Worm (Caenorhabditis elegans): ENCODE results near the gene F53F4.12.

The F53F4.12 gene

DNA sequence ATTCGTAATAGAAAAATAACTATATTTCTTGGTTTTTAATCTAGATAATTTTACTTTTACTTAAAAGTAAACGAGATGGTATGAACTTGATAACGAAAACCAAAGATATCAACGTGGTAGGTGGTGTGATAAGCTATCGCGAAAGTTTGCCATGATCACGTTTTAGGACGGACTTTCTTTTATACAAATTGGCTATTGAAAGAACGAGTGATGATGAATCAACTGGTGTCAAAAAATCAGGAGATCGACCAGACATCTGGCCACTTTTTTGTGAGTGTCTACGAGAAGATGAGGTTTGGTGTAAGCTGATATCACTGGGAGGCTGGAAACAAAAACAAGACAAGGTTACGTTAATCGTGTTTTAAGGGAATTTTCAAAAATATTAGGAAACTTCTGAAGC, 33.4 kb downstream of the F53F4.12 start:
- TF ChIP-seq snpc-4 (tag; optimal IDR thresholded peaks at IDR 0.05) (no peak), nhr-237 (tag; optimal IDR thresholded peaks at IDR 0.05) (no peak), nhr-129 (tag; optimal IDR thresholded peaks at IDR 0.05) (no peak), mdl-1 (tag; optimal IDR thresholded peaks at IDR 0.05) (no peak), nhr-6 (tag; optimal IDR thresholded peaks at IDR 0.05) (no peak), fos-1 (tag; optimal IDR thresholded peaks at IDR 0.05) (peak; percentile 48), ceh-16 (tag; optimal IDR thresholded peaks at IDR 0.05) (no peak), F13H6.1 (tag; optimal IDR thresholded peaks at IDR 0.05) (no peak), sma-9 (GFP tag; optimal IDR thresholded peaks at IDR 0.05) (peak; percentile 82), sma-9 (tag; optimal IDR thresholded peaks at IDR 0.05) (no peak), blmp-1 (tag; optimal IDR thresholded peaks at IDR 0.05; ENCODE audit: insufficient read depth) (peak; percentile 87), crh-2 (tag; optimal IDR thresholded peaks at IDR 0.05) (peak; percentile 45), C34F6.9 (tag; optimal IDR thresholded peaks at IDR 0.05) (no peak), elt-1 (tag; optimal IDR thresholded peaks at IDR 0.05) (no peak)

DNA sequence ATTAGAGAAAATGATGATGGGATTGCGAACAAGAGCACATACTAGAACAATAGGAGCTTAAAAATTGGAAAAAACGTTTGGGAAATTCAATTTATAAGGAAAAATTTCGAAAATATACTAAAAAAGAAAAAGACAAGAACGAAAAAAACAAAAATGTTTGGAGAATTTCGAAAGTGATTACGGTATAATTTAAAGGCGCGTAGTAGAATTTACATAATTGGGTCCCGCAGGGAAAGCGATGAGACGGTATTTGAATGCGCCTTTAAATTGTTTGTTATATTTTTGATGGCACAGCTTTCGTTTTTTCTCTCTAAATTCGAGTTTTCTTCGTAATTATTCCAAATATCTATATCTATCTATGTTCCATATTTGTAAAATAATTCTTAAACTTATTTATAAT, 34.3 kb downstream of the F53F4.12 start:
- TF ChIP-seq ceh-82 (tag; optimal IDR thresholded peaks at IDR 0.05) (no peak), sem-4 (tag; optimal IDR thresholded peaks at IDR 0.05) (no peak), F13H6.1 (tag; optimal IDR thresholded peaks at IDR 0.05) (no peak), mdl-1 (tag; optimal IDR thresholded peaks at IDR 0.05) (no peak), nhr-11 (tag; optimal IDR thresholded peaks at IDR 0.05) (no peak), lin-11 (tag; optimal IDR thresholded peaks at IDR 0.05) (no peak), elt-3 (tag; optimal IDR thresholded peaks at IDR 0.05) (no peak), dmd-4 (tag; optimal IDR thresholded peaks at IDR 0.05) (no peak), alr-1 (tag; optimal IDR thresholded peaks at IDR 0.05) (no peak), nhr-23 (tag; optimal IDR thresholded peaks at IDR 0.05) (no peak), peb-1 (tag; optimal IDR thresholded peaks at IDR 0.05) (no peak)

DNA sequence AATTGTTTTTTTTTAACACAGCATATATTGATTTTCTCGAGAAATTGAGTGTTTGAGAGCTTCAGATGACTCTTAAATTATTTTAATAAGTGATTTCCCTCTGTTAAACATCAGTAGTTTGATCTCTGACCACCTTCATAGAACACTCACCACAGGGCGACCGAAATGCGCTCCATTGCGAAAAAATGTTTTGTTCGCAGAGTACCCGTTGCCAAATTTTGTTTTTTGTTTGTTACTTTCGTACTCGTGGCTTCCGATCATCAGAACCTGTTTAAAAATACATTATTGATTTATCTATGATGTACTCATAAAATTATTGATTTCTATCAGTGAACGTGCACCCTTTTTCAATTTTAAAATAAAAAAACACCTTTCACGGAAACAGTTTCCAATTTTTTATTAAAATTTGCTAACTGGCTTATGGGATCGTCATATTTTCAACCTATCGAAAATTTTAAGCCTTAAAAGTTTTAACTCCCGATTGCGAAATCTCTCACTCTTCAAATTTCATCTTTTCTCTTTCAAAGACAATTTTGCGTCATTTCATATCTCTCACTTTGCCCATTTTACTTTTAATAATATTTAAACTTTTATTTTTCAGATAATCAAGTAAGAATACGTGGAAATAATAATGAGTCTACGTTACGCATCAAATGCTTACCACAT, 34.9 kb downstream of the F53F4.12 start, which contains the start of gene letm-1:
Gene letm-1 (plus strand): TSS at position 598 of the 666 bp plus-strand sequence.
- TF ChIP-seq crh-2 (tag; optimal IDR thresholded peaks at IDR 0.05) (peak; percentile 58), C34F6.9 (tag; optimal IDR thresholded peaks at IDR 0.05) (peak; percentile 24), peb-1 (tag; optimal IDR thresholded peaks at IDR 0.05) (no peak), fos-1 (tag; optimal IDR thresholded peaks at IDR 0.05) (peak; percentile 32), nhr-129 (tag; optimal IDR thresholded peaks at IDR 0.05) (peak; percentile 9), nhr-11 (tag; optimal IDR thresholded peaks at IDR 0.05) (no peak), nhr-6 (tag; optimal IDR thresholded peaks at IDR 0.05) (no peak), mbf-1 (tag; optimal IDR thresholded peaks at IDR 0.05) (no peak), lsy-2 (tag; optimal IDR thresholded peaks at IDR 0.05) (peak in 1 of 2 experiments; percentile 21), mab-5 (tag; optimal IDR thresholded peaks at IDR 0.05) (no peak), Y55F3AM.14 (GFP tag; optimal IDR thresholded peaks at IDR 0.05) (no peak)

DNA sequence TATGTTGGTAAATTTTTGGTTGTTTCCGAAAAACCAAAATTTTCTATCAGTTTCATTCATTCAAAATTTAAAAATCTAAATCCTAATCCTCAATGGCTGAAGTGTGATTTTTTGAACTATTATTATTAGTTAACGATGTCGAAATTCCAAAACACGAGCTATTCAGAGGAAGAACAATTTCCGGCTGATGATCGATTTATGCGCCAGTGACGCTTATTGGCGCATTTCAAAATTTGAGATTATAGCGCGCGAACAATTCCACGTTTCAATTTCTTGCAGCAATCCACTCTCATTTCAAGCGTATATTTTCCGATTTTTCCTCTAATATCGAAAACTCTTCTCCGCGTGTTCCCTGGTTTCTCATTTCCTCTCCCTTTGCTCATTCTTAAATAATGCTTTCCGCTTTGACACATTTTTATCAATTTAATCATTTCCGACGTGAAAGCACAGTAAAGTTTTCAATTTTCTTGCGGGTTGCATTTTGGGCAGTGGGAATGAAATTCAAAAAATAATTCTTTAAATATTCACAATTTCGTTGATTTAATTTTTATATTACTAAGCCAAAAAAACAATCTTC, 38.6 kb downstream of the F53F4.12 start:
- TF ChIP-seq dmd-4 (tag; optimal IDR thresholded peaks at IDR 0.05) (no peak), C34F6.9 (tag; optimal IDR thresholded peaks at IDR 0.05) (peak; percentile 26), fos-1 (tag; optimal IDR thresholded peaks at IDR 0.05) (peak; percentile 36), lsy-2 (tag; optimal IDR thresholded peaks at IDR 0.05) (peak in 1 of 2 experiments; percentile 48), sma-3 (GFP tag; optimal IDR thresholded peaks at IDR 0.05) (peak; percentile 22), ama-1 (optimal IDR thresholded peaks at IDR 0.05) (peak; percentile 27), nhr-129 (tag; optimal IDR thresholded peaks at IDR 0.05) (peak; percentile 10), unc-39 (tag; optimal IDR thresholded peaks at IDR 0.05) (no peak), gmeb-1 (tag; optimal IDR thresholded peaks at IDR 0.05) (peak; percentile 35), nhr-25 (tag; optimal IDR thresholded peaks at IDR 0.05) (peak; percentile 7), blmp-1 (tag; optimal IDR thresholded peaks at IDR 0.05; ENCODE audit: insufficient read depth) (no peak), crh-2 (tag; optimal IDR thresholded peaks at IDR 0.05) (peak; percentile 22), sem-4 (tag; optimal IDR thresholded peaks at IDR 0.05) (peak; percentile 10), F13H6.1 (tag; optimal IDR thresholded peaks at IDR 0.05) (no peak), unc-55 (GFP tag; optimal IDR thresholded peaks at IDR 0.05) (peak; percentile 62), sma-9 (GFP tag; optimal IDR thresholded peaks at IDR 0.05) (peak; percentile 1), sma-9 (tag; optimal IDR thresholded peaks at IDR 0.05) (no peak)

Measured in whole organism, L2 larva.